Worm (Caenorhabditis elegans) whole organism, L2 larva: ENCODE results near the gene Y17D7C.1.

Source experiments
- C34F6.9 ChIP-seq: fragments of 150-350 bp; optimal IDR thresholded peaks from 2 replicates; lab custom pipeline; 2014; ENCODE audit warnings: missing biosample characterization, missing genetic modification characterization
- F13H6.1 ChIP-seq: sonication (generic microtip); optimal IDR thresholded peaks from 2 replicates; lab custom pipeline; 2016; ENCODE audit warnings: missing genetic modification characterization, missing compliant biosample characterization
- Y55F3AM.14 ChIP-seq: fragments of 200-800 bp; sonication (Bioruptor generic); optimal IDR thresholded peaks from 2 replicates; lab custom pipeline; 2018; ENCODE audit warnings: mild to moderate bottlenecking, missing genetic modification characterization, missing compliant biosample characterization
- ZK546.5 ChIP-seq: sonication (generic microtip); optimal IDR thresholded peaks from 2 replicates; lab custom pipeline; 2017; ENCODE audit warnings: missing biosample characterization, missing genetic modification characterization
- alr-1 ChIP-seq: fragments of 150-350 bp; optimal IDR thresholded peaks from 2 replicates; lab custom pipeline; 2014; ENCODE audit warnings: missing biosample characterization, missing genetic modification characterization
- aly-2 ChIP-seq: fragments of 150-350 bp; optimal IDR thresholded peaks from 2 replicates; lab custom pipeline; 2014; ENCODE audit warnings: missing biosample characterization, missing genetic modification characterization
- ama-1 ChIP-seq: fragments of 150-350 bp; optimal IDR thresholded peaks from 2 replicates; lab custom pipeline; 2018; ENCODE audit warnings: inconsistent platforms
- blmp-1 ChIP-seq: sonication (generic microtip); optimal IDR thresholded peaks from 2 replicates; lab custom pipeline; 2017; ENCODE audit warnings: missing genetic modification characterization, mild to moderate bottlenecking, missing compliant biosample characterization, antibody characterized with exemption, moderate library complexity; ENCODE audit not compliant: insufficient read depth
- ceh-16 ChIP-seq: fragments of 150-350 bp; optimal IDR thresholded peaks from 2 replicates; lab custom pipeline; 2014; ENCODE audit warnings: missing biosample characterization, missing genetic modification characterization
- dmd-4 ChIP-seq: sonication (generic microtip); optimal IDR thresholded peaks from 2 replicates; lab custom pipeline; 2017; ENCODE audit warnings: missing biosample characterization, missing genetic modification characterization
- egl-27 ChIP-seq: sonication (generic microtip); optimal IDR thresholded peaks from 3 replicates; lab custom pipeline; 2017; ENCODE audit warnings: missing biosample characterization, missing genetic modification reagents, missing genetic modification characterization
- elt-1 ChIP-seq: fragments of 150-350 bp; optimal IDR thresholded peaks from 2 replicates; lab custom pipeline; 2014; ENCODE audit warnings: missing biosample characterization, missing genetic modification characterization
- fos-1 ChIP-seq: fragments of 150-350 bp; optimal IDR thresholded peaks from 2 replicates; lab custom pipeline; 2014; ENCODE audit warnings: missing biosample characterization, missing genetic modification characterization
- lin-11 ChIP-seq: fragments of 150-350 bp; sonication (generic microtip); optimal IDR thresholded peaks from 2 replicates; lab custom pipeline; 2014; ENCODE audit warnings: missing biosample characterization, missing genetic modification characterization, inconsistent platforms, mixed read lengths
- lin-13 ChIP-seq: fragments of 150-350 bp; optimal IDR thresholded peaks from 2 replicates; lab custom pipeline; 2014; ENCODE audit warnings: missing biosample characterization, missing genetic modification reagents, missing genetic modification characterization
- lin-39 ChIP-seq: fragments of 150-350 bp; optimal IDR thresholded peaks from 2 replicates; lab custom pipeline; 2014; ENCODE audit warnings: missing biosample characterization, missing genetic modification reagents, missing genetic modification characterization
- lsy-2 ChIP-seq, 2 experiments: fragments of 150-350 bp in 1 of 2; sonication (generic microtip) in 1 of 2; optimal IDR thresholded peaks; 2 replicates each; lab custom pipeline; 2014 to 2017; ENCODE audit warnings: missing biosample characterization in 2 of 2, missing genetic modification characterization in 2 of 2
- mab-5 ChIP-seq: fragments of 150-350 bp; optimal IDR thresholded peaks from 2 replicates; lab custom pipeline; 2014; ENCODE audit warnings: missing biosample characterization, missing genetic modification characterization
- mbf-1 ChIP-seq: sonication (generic microtip); optimal IDR thresholded peaks from 2 replicates; lab custom pipeline; 2017; ENCODE audit warnings: missing biosample characterization, missing genetic modification characterization
- mdl-1 ChIP-seq, 2 experiments: fragments of 150-350 bp in 1 of 2; sonication (generic microtip) in 1 of 2; optimal IDR thresholded peaks; 2 replicates each; lab custom pipeline; 2017; ENCODE audit warnings: missing biosample characterization in 2 of 2, missing genetic modification characterization in 2 of 2
- nhr-10 ChIP-seq: sonication (generic microtip); optimal IDR thresholded peaks from 2 replicates; lab custom pipeline; 2017; ENCODE audit warnings: missing biosample characterization, missing genetic modification characterization
- nhr-11 ChIP-seq: fragments of 150-350 bp; optimal IDR thresholded peaks from 2 replicates; lab custom pipeline; 2014; ENCODE audit warnings: missing biosample characterization, missing genetic modification characterization
- nhr-129 ChIP-seq: fragments of 150-350 bp; optimal IDR thresholded peaks from 2 replicates; lab custom pipeline; 2014; ENCODE audit warnings: missing biosample characterization, missing genetic modification characterization
- nhr-21 ChIP-seq: fragments of 150-350 bp; optimal IDR thresholded peaks from 2 replicates; lab custom pipeline; 2014; ENCODE audit warnings: missing biosample characterization, missing genetic modification characterization
- nhr-23 ChIP-seq: fragments of 150-350 bp; optimal IDR thresholded peaks from 2 replicates; lab custom pipeline; 2014; ENCODE audit warnings: missing biosample characterization, missing genetic modification reagents, missing genetic modification characterization
- nhr-237 ChIP-seq: fragments of 150-350 bp; optimal IDR thresholded peaks from 2 replicates; lab custom pipeline; 2014; ENCODE audit warnings: missing biosample characterization, missing genetic modification characterization
- nhr-25 ChIP-seq: fragments of 150-350 bp; sonication (generic microtip); optimal IDR thresholded peaks from 3 replicates; lab custom pipeline; 2014; ENCODE audit warnings: missing biosample characterization, missing genetic modification characterization
- nhr-6 ChIP-seq: fragments of 150-350 bp; optimal IDR thresholded peaks from 2 replicates; lab custom pipeline; 2014; ENCODE audit warnings: missing biosample characterization, missing genetic modification characterization
- nhr-77 ChIP-seq: fragments of 150-350 bp; optimal IDR thresholded peaks from 2 replicates; lab custom pipeline; 2014; ENCODE audit warnings: missing biosample characterization, missing genetic modification characterization
- sem-4 ChIP-seq: fragments of 150-350 bp; optimal IDR thresholded peaks from 2 replicates; lab custom pipeline; 2014; ENCODE audit warnings: missing biosample characterization, missing genetic modification reagents, missing genetic modification characterization
- skn-1 ChIP-seq: sonication (generic microtip); optimal IDR thresholded peaks from 2 replicates; lab custom pipeline; 2017; ENCODE audit warnings: missing biosample characterization, missing genetic modification characterization
- snpc-4 ChIP-seq: fragments of 150-350 bp; optimal IDR thresholded peaks from 2 replicates; lab custom pipeline; 2014; ENCODE audit warnings: missing biosample characterization, missing genetic modification characterization
- unc-39 ChIP-seq: fragments of 150-350 bp; optimal IDR thresholded peaks from 2 replicates; lab custom pipeline; 2014; ENCODE audit warnings: missing biosample characterization, missing genetic modification characterization
- unc-55 ChIP-seq: fragments of 150-350 bp; sonication (generic microtip); optimal IDR thresholded peaks from 3 replicates; lab custom pipeline; 2014; ENCODE audit warnings: missing biosample characterization, missing genetic modification reagents, missing genetic modification characterization
- ztf-1 ChIP-seq: fragments of 200-800 bp; sonication (Bioruptor generic); conservative IDR thresholded peaks from 2 replicates; pipeline ENCODE4 v1.3.6; 2022; ENCODE audit warnings: missing genetic modification characterization, missing compliant biosample characterization
- ztf-4 ChIP-seq: fragments of 150-350 bp; optimal IDR thresholded peaks from 2 replicates; lab custom pipeline; 2014; ENCODE audit warnings: missing biosample characterization, missing genetic modification characterization

The Y17D7C.1 gene

DNA sequence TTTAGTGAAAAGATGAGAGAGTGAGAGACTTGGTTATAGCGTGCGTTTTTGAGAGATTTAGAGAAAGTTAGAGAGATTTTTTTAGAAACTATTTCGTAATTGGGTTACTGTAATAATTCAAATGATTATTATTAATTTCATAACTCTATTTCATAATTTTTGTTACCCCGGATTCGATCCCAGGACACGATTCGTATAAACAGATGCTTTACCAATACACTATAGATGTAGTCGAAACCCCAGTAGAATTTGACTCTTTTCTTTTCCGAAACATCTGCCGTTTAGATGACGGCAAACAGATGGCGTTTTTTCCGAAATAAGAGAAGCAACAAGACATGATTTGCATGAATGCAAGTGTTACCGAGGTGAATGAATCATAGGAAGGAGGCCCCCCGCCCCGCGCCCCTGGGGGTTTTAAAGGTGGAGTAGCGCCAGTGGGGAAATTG, 3.7 kb downstream of the Y17D7C.1 start:
- no peak for TF ChIP-seq lin-39 (tag; lab: Kevin White, UChicago)
- no peak for TF ChIP-seq dmd-4 (tag; lab: Kevin White, UChicago)
- peak; percentile 33 for TF ChIP-seq lin-13 (GFP tag; lab: Kevin White, UChicago)
- no peak for TF ChIP-seq nhr-11 (tag; lab: Kevin White, UChicago)
- TF ChIP-seq lsy-2 (tag; optimal IDR thresholded peaks at IDR 0.05; lab: Kevin White, UChicago), result peak in 1 of 2 experiments; percentile 64
- no peak for TF ChIP-seq elt-1 (tag; lab: Kevin White, UChicago)
- TF ChIP-seq snpc-4 (tag; lab: Kevin White, UChicago), result no peak
- TF ChIP-seq sem-4, result peak; percentile 88
- TF ChIP-seq C34F6.9 (tag; lab: Kevin White, UChicago), result peak; percentile 28
- TF ChIP-seq nhr-6 (tag; lab: Kevin White, UChicago), result no peak
- TF ChIP-seq unc-55, result peak; percentile 68

DNA sequence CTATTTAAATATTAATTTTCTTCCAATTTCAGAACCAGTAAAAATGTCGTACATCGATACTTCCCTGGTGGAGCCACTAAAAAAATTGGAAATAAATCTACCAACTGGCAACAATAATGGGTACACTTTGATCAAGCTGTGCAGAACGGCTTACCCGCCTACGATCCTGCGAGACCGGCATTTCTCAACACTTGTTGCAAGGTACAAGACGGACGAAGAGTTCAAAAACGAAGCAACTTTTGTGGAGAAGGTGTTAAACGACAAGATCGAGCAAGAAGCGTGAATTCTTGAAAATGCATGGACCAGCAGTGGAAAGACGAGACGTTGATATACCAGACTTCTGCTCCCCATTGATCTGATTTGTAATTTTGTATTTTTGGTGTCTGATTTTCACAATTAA, 5.0 kb downstream of the Y17D7C.1 start:
- TF ChIP-seq F13H6.1 (tag; lab: Kevin White, UChicago), result no peak

DNA sequence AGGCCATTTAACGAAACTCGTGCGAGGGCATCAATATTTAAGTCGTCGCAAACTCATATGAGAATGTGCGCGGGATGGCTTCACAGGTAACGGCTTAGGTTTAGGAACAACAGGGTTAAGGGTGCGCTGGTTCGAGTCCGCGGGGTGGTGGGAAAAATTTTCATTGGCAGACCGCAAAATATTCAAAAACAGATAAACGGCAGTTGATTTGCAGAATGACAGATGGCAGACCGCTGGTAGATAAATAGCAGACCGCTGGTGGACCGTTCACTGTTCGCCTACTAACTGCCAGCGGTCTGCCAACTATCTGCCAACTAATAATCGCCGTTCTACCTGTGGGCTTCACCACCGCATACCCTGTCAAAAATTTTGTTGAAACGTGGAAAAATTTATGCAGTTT, 5.7 kb downstream of the Y17D7C.1 start:
- TF ChIP-seq sem-4 (no peak), mab-5 (tag; lab: Kevin White, UChicago) (no peak), ama-1 (lab: Kevin White, UChicago) (no peak), F13H6.1 (tag; lab: Kevin White, UChicago) (no peak), lin-11 (tag; lab: Kevin White, UChicago) (no peak), nhr-129 (tag; lab: Kevin White, UChicago) (no peak), ztf-4 (tag; lab: Kevin White, UChicago) (no peak), nhr-6 (tag; lab: Kevin White, UChicago) (no peak), mbf-1 (tag; lab: Kevin White, UChicago) (no peak), lsy-2 (tag; optimal IDR thresholded peaks at IDR 0.05; lab: Kevin White, UChicago) (no peak), alr-1 (tag; lab: Kevin White, UChicago) (no peak), nhr-10 (tag; lab: Kevin White, UChicago) (no peak), lin-13 (GFP tag; lab: Kevin White, UChicago) (no peak), unc-39 (tag; lab: Kevin White, UChicago) (no peak), nhr-77 (no peak), C34F6.9 (tag; lab: Kevin White, UChicago) (no peak), Y55F3AM.14 (GFP tag; lab: Kevin White, UChicago) (no peak)

DNA sequence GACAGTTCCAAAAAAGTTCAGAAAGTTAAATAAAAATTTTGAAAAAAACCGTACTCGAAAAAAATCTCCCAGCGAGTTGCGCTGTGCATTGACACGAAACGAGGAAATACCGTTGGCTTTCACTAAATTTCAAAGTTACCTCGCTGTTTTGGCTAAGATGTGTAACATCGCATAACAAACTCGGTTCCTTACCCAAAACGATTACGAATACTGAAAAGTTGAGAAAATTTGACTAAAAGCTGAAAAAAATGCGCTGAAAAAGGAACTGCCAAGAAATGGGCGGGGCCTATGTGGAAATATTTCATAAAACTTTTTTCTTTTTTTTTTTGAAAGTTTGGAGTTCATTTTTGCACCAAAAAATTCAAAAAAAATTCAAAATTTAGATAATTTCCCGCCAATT, 13.0 kb downstream of the Y17D7C.1 start:
- TF ChIP-seq nhr-23 (tag; lab: Kevin White, UChicago) (peak; percentile 34), ztf-1 (GFP tag; lab: Robert Waterston, UW) (no peak)

DNA sequence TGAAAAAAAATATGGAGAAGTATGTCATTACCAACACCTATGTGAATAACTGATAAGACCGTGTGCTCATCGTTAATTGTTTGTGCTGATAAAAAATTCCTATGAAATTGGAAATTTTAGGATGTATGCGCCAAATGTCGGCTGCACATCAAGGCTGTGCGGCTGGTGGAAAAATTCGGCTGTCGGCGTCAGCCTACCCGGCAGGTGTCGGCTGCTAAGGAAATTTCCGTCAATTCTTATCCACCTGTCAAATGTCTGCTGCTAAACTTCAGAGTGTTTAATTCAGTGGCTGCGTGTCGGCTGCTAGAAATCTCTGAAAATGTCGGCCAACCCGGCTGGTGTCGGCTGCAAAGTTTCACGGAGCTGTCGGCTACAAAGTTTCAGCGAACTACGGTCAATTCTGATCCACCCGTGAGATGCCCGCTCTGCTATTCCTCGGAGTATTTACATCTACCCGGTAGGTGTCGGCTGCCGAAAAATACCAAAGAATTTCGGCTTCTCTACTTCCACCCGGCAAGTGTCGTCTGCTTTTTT, 13.7 kb downstream of the Y17D7C.1 start, which contains the start of gene Y17D7C.2:
Gene Y17D7C.2, minus strand, starts transcription at position 32 of the 534 bp plus-strand sequence.
- TF ChIP-seq fos-1 (tag; lab: Kevin White, UChicago) (peak; percentile 91), nhr-21 (no peak)

DNA sequence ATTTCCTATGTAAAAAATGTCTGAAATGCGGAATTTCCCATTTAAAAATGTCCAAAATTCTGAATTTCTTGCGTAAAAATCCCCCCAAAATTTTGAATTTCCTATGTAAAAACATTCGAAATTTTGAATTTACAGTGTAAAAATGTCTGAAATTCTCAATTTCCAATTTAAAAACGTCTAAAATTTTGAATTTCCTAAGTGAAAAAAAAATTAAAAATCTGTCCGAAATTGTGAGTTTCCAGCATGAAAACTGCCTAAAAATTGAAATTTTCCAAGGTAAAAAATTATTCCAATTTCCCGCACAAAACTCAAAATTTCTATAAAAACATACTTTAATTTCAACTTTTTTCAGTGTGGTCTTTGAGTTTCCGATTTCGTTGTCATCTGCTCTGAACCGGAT, 15.5 kb downstream of the Y17D7C.1 start:
- TF ChIP-seq aly-2 (tag; lab: Kevin White, UChicago) (no peak), nhr-11 (tag; lab: Kevin White, UChicago) (no peak), sem-4 (no peak), mbf-1 (tag; lab: Kevin White, UChicago) (no peak), nhr-10 (tag; lab: Kevin White, UChicago) (no peak), blmp-1 (tag; lab: Kevin White, UChicago) (no peak), mdl-1 (tag; optimal IDR thresholded peaks at IDR 0.05; lab: Kevin White, UChicago) (no peak), nhr-25 (no peak), egl-27 (tag; lab: Kevin White, UChicago) (no peak), lsy-2 (tag; optimal IDR thresholded peaks at IDR 0.05; lab: Kevin White, UChicago) (no peak), nhr-237 (tag; lab: Kevin White, UChicago) (no peak), skn-1 (no peak), nhr-129 (tag; lab: Kevin White, UChicago) (no peak), nhr-23 (tag; lab: Kevin White, UChicago) (no peak), alr-1 (tag; lab: Kevin White, UChicago) (no peak), ZK546.5 (no peak), ceh-16 (tag; lab: Kevin White, UChicago) (no peak)
